Fruit fly (Drosophila melanogaster): ENCODE data around the gene CG14370.

The CG14370 gene

dm6 chr3R:13553875-13554399 is 33.9 kb upstream of the CG14370 start:
- TF ChIP-seq Ets21C (GFP tag; optimal IDR thresholded peaks at IDR 0.05) = no peak
- TF ChIP-seq Lpt (GFP tag; optimal IDR thresholded peaks at IDR 0.05) = no peak
- no peak for TF ChIP-seq Eip75B (GFP tag; optimal IDR thresholded peaks at IDR 0.05)
- no peak for TF ChIP-seq net (GFP tag; optimal IDR thresholded peaks at IDR 0.05)
- TF ChIP-seq CG31627 (GFP tag; optimal IDR thresholded peaks at IDR 0.05) = no peak
- TF ChIP-seq Eip93F (GFP tag; optimal IDR thresholded peaks at IDR 0.05) = no peak
- TF ChIP-seq cyc (GFP tag; optimal IDR thresholded peaks at IDR 0.05) = no peak
- TF ChIP-seq dsx (GFP tag; optimal IDR thresholded peaks at IDR 0.05; ENCODE audit: poor library complexity, severe bottlenecking) = no peak
- TF ChIP-seq CG4318 (GFP tag; optimal IDR thresholded peaks at IDR 0.05) = no peak
- TF ChIP-seq CG11762 (GFP tag; optimal IDR thresholded peaks at IDR 0.05; ENCODE audit: insufficient read depth) = no peak
- no peak for TF ChIP-seq CG8119 (GFP tag; IDR thresholded peaks at IDR 0.05)

- TF ChIP-seq fd59A (GFP tag; optimal IDR thresholded peaks at IDR 0.05) (no peak), Sox102F (GFP tag; optimal IDR thresholded peaks at IDR 0.05) (no peak), net (GFP tag; optimal IDR thresholded peaks at IDR 0.05) (no peak), CG6808 (GFP tag; optimal IDR thresholded peaks at IDR 0.05) (no peak), Hr4 (GFP tag; optimal IDR thresholded peaks at IDR 0.05) (no peak)
These were observed 4.8 kb downstream of the CG14370 start, which contains the start of gene CG14369 for dm6 chr3R:13592557-13592956. CG14369 (minus strand) TSS chr3R:13592657.

dm6 chr3R:13596409-13596808 is 8.6 kb downstream of the CG14370 start:
- TF ChIP-seq Eip78C (GFP tag) = peak; percentile 53
- peak; percentile 21 for TF ChIP-seq svp (GFP tag)
- no peak for TF ChIP-seq CG6808 (GFP tag; optimal IDR thresholded peaks at IDR 0.05)

dm6 chr3R:13600539-13600938 is 12.7 kb downstream of the CG14370 start:
- no peak for TF ChIP-seq fkh (GFP tag; optimal IDR thresholded peaks at IDR 0.05)
- TF ChIP-seq svp (GFP tag) = peak; percentile 14
- peak; percentile 12 for TF ChIP-seq Eip78C (GFP tag)
- TF ChIP-seq CG32006 (GFP tag; optimal IDR thresholded peaks at IDR 0.05) = peak; percentile 8
- TF ChIP-seq pdm3 (GFP tag; optimal IDR thresholded peaks at IDR 0.05) = no peak

- no peak for TF ChIP-seq fd85E (GFP tag; optimal IDR thresholded peaks at IDR 0.05)
- no peak for TF ChIP-seq Sox15 (GFP tag; optimal IDR thresholded peaks at IDR 0.05)
- TF ChIP-seq vri (GFP tag; optimal IDR thresholded peaks at IDR 0.05) = no peak
- TF ChIP-seq CG6276 (GFP tag; optimal IDR thresholded peaks at IDR 0.05) = no peak
- no peak for TF ChIP-seq CG8119 (GFP tag; IDR thresholded peaks at IDR 0.05)
- no peak for TF ChIP-seq CG9139 (GFP tag; optimal IDR thresholded peaks at IDR 0.05)
- no peak for TF ChIP-seq esn (GFP tag; optimal IDR thresholded peaks at IDR 0.05)
These were observed 21.3 kb downstream of the CG14370 start, which contains the start of gene CG9759 for dm6 chr3R:13609146-13609545. CG9759 (minus strand) TSS chr3R:13609246.

- TF ChIP-seq Eip75B (GFP tag; optimal IDR thresholded peaks at IDR 0.05) (no peak), CG4318 (GFP tag; optimal IDR thresholded peaks at IDR 0.05) (no peak), CG8632 (GFP tag; optimal IDR thresholded peaks at IDR 0.05) (no peak), CG10669 (GFP tag; optimal IDR thresholded peaks at IDR 0.05) (no peak), CG16779 (tag; optimal IDR thresholded peaks at IDR 0.05) (no peak), Lpt (GFP tag; optimal IDR thresholded peaks at IDR 0.05) (no peak), Hr4 (GFP tag; optimal IDR thresholded peaks at IDR 0.05) (no peak), Gug (GFP tag; IDR thresholded peaks at IDR 0.05) (no peak), spab (GFP tag; optimal IDR thresholded peaks at IDR 0.05) (no peak), CG3919 (GFP tag; optimal IDR thresholded peaks at IDR 0.05) (no peak), vri (GFP tag; optimal IDR thresholded peaks at IDR 0.05) (no peak), CG1621 (tag; optimal IDR thresholded peaks at IDR 0.05) (no peak)
These were observed 24.5 kb downstream of the CG14370 start, which contains the start of gene CG9757 for dm6 chr3R:13612333-13612732. CG9757 (minus strand) TSS chr3R:13612433.

All from whole organism, prepupa.